Fruit fly (Drosophila melanogaster): Measurements from ENCODE around the gene Herp.
A peak's percentile ranks its signal among the peaks of the same experiment; 100 is the strongest.

Gene Herp

dm6 chr2L:7811249-7812002 is 11.6 kb upstream of the Herp start, which contains the start of gene LanB1 (continued):
- TF ChIP-seq corto (GFP tag; optimal IDR thresholded peaks at IDR 0.05) (no peak), H15 (GFP tag; IDR thresholded peaks at IDR 0.05) (no peak), pan (optimal IDR thresholded peaks at IDR 0.05) (no peak), pan (GFP tag; optimal IDR thresholded peaks at IDR 0.05 in 1 of 2, IDR thresholded peaks at IDR 0.05 in 1 of 2) (peak in 1 of 2 experiments; percentile 5), zen (tag; optimal IDR thresholded peaks at IDR 0.05) (no peak), Oli (tag; optimal IDR thresholded peaks at IDR 0.05) (no peak), CG17359 (tag; optimal IDR thresholded peaks at IDR 0.05) (peak; percentile 39), Asciz (GFP tag; optimal IDR thresholded peaks at IDR 0.05) (no peak), Mes4 (GFP tag; optimal IDR thresholded peaks at IDR 0.05) (no peak), Med (GFP tag) (peak; percentile 75), gro (GFP tag; optimal IDR thresholded peaks at IDR 0.05) (peak; percentile 40), CG17568 (GFP tag; optimal IDR thresholded peaks at IDR 0.05) (no peak), HLH4C (GFP tag; IDR thresholded peaks at IDR 0.05; ENCODE audit: partially characterized antibody) (peak; percentile 61; the same call in 1 of the 3 replicates), CG32767 (GFP tag; IDR thresholded peaks at IDR 0.05) (peak; percentile 77), CG7987 (GFP tag; optimal IDR thresholded peaks at IDR 0.05) (peak; percentile 36), CG7357 (GFP tag; IDR thresholded peaks at IDR 0.05) (no peak), CG6272 (GFP tag; IDR thresholded peaks at IDR 0.05) (no peak), CG15011 (GFP tag; optimal IDR thresholded peaks at IDR 0.05) (no peak), tup (GFP tag; optimal IDR thresholded peaks at IDR 0.05) (no peak), CG33213 (GFP tag; optimal IDR thresholded peaks at IDR 0.05) (no peak), ERR (GFP tag; optimal IDR thresholded peaks at IDR 0.05) (no peak), gcm2 (GFP tag; optimal IDR thresholded peaks at IDR 0.05) (no peak), CG31388 (GFP tag; optimal IDR thresholded peaks at IDR 0.05) (no peak), CG14860 (GFP tag; IDR thresholded peaks at IDR 0.05; ENCODE audit: partially characterized antibody) (no peak; the same call in 2 of the 3 replicates), CG4730 (GFP tag; IDR thresholded peaks at IDR 0.05) (no peak), CG10979 (tag; optimal IDR thresholded peaks at IDR 0.05) (no peak), CG1603 (tag; optimal IDR thresholded peaks at IDR 0.05) (peak; percentile 36), CG6175 (GFP tag; IDR thresholded peaks at IDR 0.05) (no peak), fd102C (GFP tag; optimal IDR thresholded peaks at IDR 0.05) (no peak), dysf (GFP tag; IDR thresholded peaks at IDR 0.05) (no peak), pfk (GFP tag; optimal IDR thresholded peaks at IDR 0.05) (no peak), CG12299 (tag; optimal IDR thresholded peaks at IDR 0.05) (no peak), mld (GFP tag; IDR thresholded peaks at IDR 0.05; ENCODE audit: partially characterized antibody) (no peak; the same call in 2 of the 3 replicates), CG18262 (tag; optimal IDR thresholded peaks at IDR 0.05) (no peak), CG17361 (GFP tag; IDR thresholded peaks at IDR 0.05) (no peak), CoRest (tag; optimal IDR thresholded peaks at IDR 0.05) (no peak), CG8944 (GFP tag; optimal IDR thresholded peaks at IDR 0.05) (no peak), pita (GFP tag; optimal IDR thresholded peaks at IDR 0.05) (no peak), CG13894 (tag; optimal IDR thresholded peaks at IDR 0.05) (peak; percentile 52), ro (GFP tag; IDR thresholded peaks at IDR 0.05) (no peak), tgo (GFP tag; IDR thresholded peaks at IDR 0.05) (no peak), CG10366 (GFP tag; IDR thresholded peaks at IDR 0.05) (no peak), gfzf (GFP tag; optimal IDR thresholded peaks at IDR 0.05) (no peak), trh (GFP tag; optimal IDR thresholded peaks at IDR 0.05) (no peak), yki (optimal IDR thresholded peaks at IDR 0.05) (no peak), CG2129 (GFP tag; IDR thresholded peaks at IDR 0.05; ENCODE audit: partially characterized antibody) (no peak), CG30431 (GFP tag; optimal IDR thresholded peaks at IDR 0.05) (no peak), Rfx (GFP tag; IDR thresholded peaks at IDR 0.05) (peak; percentile 32; the same call in 1 of the 2 replicates), danr (GFP tag; IDR thresholded peaks at IDR 0.05) (no peak), CG10267 (tag; optimal IDR thresholded peaks at IDR 0.05) (no peak)
